Fruit fly (Drosophila melanogaster) whole organism, adult: Measurements from ENCODE around the gene Tbca.

Source experiments
- CG11617 ChIP-seq: fragments of 200-800 bp; sonication (Bioruptor generic); optimal IDR thresholded peaks from 2 replicates; lab custom pipeline; 2017; ENCODE audit warnings: mild to moderate bottlenecking, missing biosample characterization, missing genetic modification reagents, missing genetic modification characterization
- CG12768 ChIP-seq: fragments of 200-800 bp; sonication (Bioruptor generic); optimal IDR thresholded peaks from 2 replicates; lab custom pipeline; 2017; ENCODE audit warnings: missing biosample characterization, missing genetic modification characterization, mild to moderate bottlenecking, moderate library complexity, missing genetic modification reagents
- CG14711 ChIP-seq: fragments of 200-800 bp; sonication (Bioruptor generic); optimal IDR thresholded peaks from 2 replicates; lab custom pipeline; 2018; ENCODE audit warnings: missing biosample characterization, mild to moderate bottlenecking, missing genetic modification characterization, moderate library complexity
- CG1620 ChIP-seq: fragments of 200-800 bp; sonication (Bioruptor generic); optimal IDR thresholded peaks from 2 replicates; lab custom pipeline; 2016; ENCODE audit warnings: missing biosample characterization, missing genetic modification characterization
- CG33017 ChIP-seq: fragments of 200-800 bp; sonication (Bioruptor generic); optimal IDR thresholded peaks from 2 replicates; lab custom pipeline; 2018; ENCODE audit warnings: missing biosample characterization, mild to moderate bottlenecking, missing genetic modification characterization, moderate library complexity
- CG5204 ChIP-seq: fragments of 200-800 bp; sonication (Bioruptor generic); optimal IDR thresholded peaks from 2 replicates; lab custom pipeline; 2016; ENCODE audit warnings: missing biosample characterization, missing genetic modification characterization
- CG7045 ChIP-seq: fragments of 200-800 bp; sonication (Bioruptor generic); optimal IDR thresholded peaks from 2 replicates; lab custom pipeline; 2017; ENCODE audit warnings: missing biosample characterization, mild to moderate bottlenecking, missing genetic modification characterization
- CG7101 ChIP-seq: fragments of 200-800 bp; sonication (Bioruptor generic); optimal IDR thresholded peaks from 2 replicates; lab custom pipeline; 2018; ENCODE audit warnings: missing biosample characterization, mild to moderate bottlenecking, missing genetic modification characterization, moderate library complexity
- Clk ChIP-seq: fragments of 200-800 bp; sonication (Bioruptor generic); optimal IDR thresholded peaks from 2 replicates; lab custom pipeline; 2017; ENCODE audit warnings: missing biosample characterization, missing genetic modification characterization
- Crg-1 ChIP-seq: fragments of 200-800 bp; sonication (Bioruptor generic); optimal IDR thresholded peaks from 2 replicates; lab custom pipeline; 2016; ENCODE audit warnings: missing biosample characterization, missing genetic modification characterization
- Hr96 ChIP-seq: fragments of 200-800 bp; sonication (Bioruptor generic); optimal IDR thresholded peaks from 2 replicates; lab custom pipeline; 2016; ENCODE audit warnings: missing biosample characterization, missing genetic modification characterization
- Mnt ChIP-seq: fragments of 200-800 bp; sonication (Bioruptor generic); optimal IDR thresholded peaks from 2 replicates; lab custom pipeline; 2016; ENCODE audit warnings: missing biosample characterization, mild to moderate bottlenecking, missing genetic modification characterization
- bab1 ChIP-seq: fragments of 200-800 bp; sonication (Bioruptor generic); optimal IDR thresholded peaks from 3 replicates; lab custom pipeline; 2019; ENCODE audit warnings: missing biosample characterization, mild to moderate bottlenecking, missing genetic modification characterization, moderate library complexity
- cic ChIP-seq: fragments of 200-800 bp; sonication (Bioruptor generic); optimal IDR thresholded peaks from 2 replicates; lab custom pipeline; 2017; ENCODE audit warnings: missing biosample characterization, mild to moderate bottlenecking, missing genetic modification characterization, moderate library complexity
- cnc ChIP-seq, 2 experiments: fragments of >200 bp; optimal IDR thresholded peaks; 2 replicates each; lab custom pipeline; 2017
- kay ChIP-seq: fragments of 200-800 bp; sonication (Bioruptor generic); peaks from one replicate; lab custom pipeline; 2016; ENCODE audit warnings: missing biosample characterization, missing genetic modification characterization, borderline replicate concordance
- ovo ChIP-seq: fragments of 200-800 bp; sonication (Bioruptor generic); optimal IDR thresholded peaks from 2 replicates; lab custom pipeline; 2016; ENCODE audit warnings: missing biosample characterization, missing genetic modification characterization
- pad ChIP-seq: fragments of 200-800 bp; sonication (Bioruptor generic); optimal IDR thresholded peaks from 3 replicates; lab custom pipeline; 2017; ENCODE audit warnings: missing biosample characterization, missing genetic modification characterization, mild to moderate bottlenecking, moderate library complexity, missing genetic modification reagents
- tj ChIP-seq: fragments of 200-800 bp; sonication (Bioruptor generic); optimal IDR thresholded peaks from 3 replicates; lab custom pipeline; 2017; ENCODE audit warnings: missing biosample characterization, mild to moderate bottlenecking, missing genetic modification characterization, moderate library complexity
- toe ChIP-seq: fragments of 200-800 bp; sonication (Bioruptor generic); optimal IDR thresholded peaks from 2 replicates; lab custom pipeline; 2016; ENCODE audit warnings: missing biosample characterization, missing genetic modification characterization

The Tbca gene

DNA sequence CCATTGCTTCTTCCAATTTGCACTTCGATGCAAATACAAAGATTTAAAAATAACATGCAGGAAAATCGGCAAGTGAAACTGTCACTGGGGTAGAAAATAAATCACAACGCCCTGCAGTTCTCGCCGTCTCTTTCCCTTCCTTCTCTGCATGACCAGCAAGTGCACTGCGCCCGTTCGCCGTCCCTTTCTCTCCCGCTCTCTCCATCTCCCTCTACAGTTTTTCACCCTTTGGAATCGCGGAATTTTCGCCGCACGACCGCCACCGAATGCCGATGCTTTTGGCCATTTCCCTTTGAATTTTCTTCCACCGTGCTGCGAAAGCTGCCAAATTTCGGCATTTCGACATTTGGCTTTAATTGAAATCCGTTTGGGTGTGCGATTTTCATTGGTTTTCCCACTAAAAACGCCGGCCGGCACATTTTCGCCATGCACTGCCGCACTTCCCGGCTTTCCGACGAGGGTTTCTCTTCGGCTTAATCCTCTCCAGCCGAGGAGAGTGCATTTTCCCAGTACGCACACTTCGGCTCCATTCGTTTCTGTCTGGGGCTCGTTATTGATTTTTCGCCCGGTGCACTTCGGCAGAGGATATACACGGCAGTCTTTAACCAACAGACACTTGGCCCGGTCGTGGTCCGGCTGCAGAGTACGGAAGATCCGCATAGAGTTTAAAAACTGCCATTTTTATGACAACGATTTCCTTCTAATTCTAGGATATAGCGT is 4.1 kb upstream of the Tbca start:
- TF ChIP-seq CG5204 (no peak), Mnt (GFP tag; lab: Kevin White, UChicago) (peak; percentile 18)

DNA sequence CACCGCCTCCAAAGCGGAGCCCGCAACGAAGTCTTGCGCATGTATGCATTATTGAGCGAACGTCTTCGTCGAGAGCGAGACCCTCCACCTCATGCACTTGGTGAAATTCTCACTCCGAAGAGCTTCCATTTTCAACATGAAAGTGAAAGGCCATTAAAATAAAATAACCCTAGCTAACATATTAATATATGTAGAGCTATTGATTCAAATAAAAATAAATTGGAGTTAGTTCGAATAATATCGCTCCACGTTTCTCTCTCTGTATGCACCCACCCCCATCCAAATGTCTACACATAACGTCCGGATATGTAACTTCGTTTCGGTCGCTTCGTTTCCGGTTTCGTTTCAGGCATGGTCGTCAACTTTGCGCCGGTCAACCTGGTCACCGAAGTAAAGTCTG is 2.0 kb upstream of the Tbca start:
- TF ChIP-seq CG1620 (GFP tag; lab: Kevin White, UChicago) (no peak), Mnt (GFP tag; lab: Kevin White, UChicago) (no peak), CG12768 (GFP tag; lab: Kevin White, UChicago) (no peak), toe (GFP tag; lab: Kevin White, UChicago) (no peak), pad (GFP tag; lab: Kevin White, UChicago) (no peak), CG33017 (tag; lab: Kevin White, UChicago) (peak; percentile 5)

DNA sequence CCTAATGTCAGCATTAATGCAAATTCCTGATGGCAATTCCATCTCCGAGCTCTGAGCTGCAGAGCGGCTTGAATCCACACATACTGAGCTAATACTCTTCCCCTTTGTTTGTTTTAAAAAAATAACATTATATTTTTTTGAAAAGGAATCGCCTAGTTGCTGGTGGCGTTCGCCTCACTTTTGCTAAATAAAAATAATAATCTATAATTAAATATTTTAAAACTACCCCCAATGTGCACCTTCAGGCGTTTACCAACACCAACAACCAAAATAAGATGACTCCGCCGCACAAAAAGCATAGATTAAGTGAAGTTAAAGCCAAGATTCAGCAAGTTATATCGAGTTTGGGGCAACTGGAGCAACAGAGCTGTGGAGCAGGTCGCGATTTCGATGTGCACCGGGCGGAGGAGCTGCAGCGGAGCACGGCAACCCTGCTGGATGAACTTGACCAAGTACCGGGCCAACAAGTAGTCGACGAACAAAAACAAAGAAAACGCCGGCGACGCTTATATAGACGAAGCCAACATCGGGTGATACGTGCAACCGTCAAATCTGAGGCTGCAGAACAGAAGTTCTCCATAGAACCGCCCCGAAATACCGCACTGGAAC is 858 bp downstream of the Tbca start, which contains the start of gene CG1896:
Gene CG1896 (plus strand): TSS at position 239 of the 609 bp plus-strand sequence.
- TF ChIP-seq CG11617 (GFP tag; lab: Kevin White, UChicago) (peak; percentile 30), CG7101 (tag; lab: Kevin White, UChicago) (peak; percentile 60), cnc (optimal IDR thresholded peaks at IDR 0.05; lab: Kevin White, UChicago) (no peak), CG12768 (GFP tag; lab: Kevin White, UChicago) (peak; percentile 61), Hr96 (no peak), tj (no peak), pad (GFP tag; lab: Kevin White, UChicago) (no peak), CG5204 (no peak), bab1 (GFP tag; lab: Kevin White, UChicago) (peak; percentile 49), ovo (GFP tag; lab: Kevin White, UChicago) (no peak), CG7045 (GFP tag; lab: Kevin White, UChicago) (peak; percentile 19), kay (GFP tag; lab: Kevin White, UChicago) (no peak), CG33017 (tag; lab: Kevin White, UChicago) (peak; percentile 22), toe (GFP tag; lab: Kevin White, UChicago) (peak; percentile 51), Mnt (GFP tag; lab: Kevin White, UChicago) (peak; percentile 41), Clk (GFP tag; lab: Kevin White, UChicago) (no peak), Crg-1 (GFP tag; lab: Kevin White, UChicago) (peak; percentile 9), cic (GFP tag; lab: Kevin White, UChicago) (no peak), CG14711 (tag; lab: Kevin White, UChicago) (peak; percentile 84), CG1620 (GFP tag; lab: Kevin White, UChicago) (peak; percentile 26)

DNA sequence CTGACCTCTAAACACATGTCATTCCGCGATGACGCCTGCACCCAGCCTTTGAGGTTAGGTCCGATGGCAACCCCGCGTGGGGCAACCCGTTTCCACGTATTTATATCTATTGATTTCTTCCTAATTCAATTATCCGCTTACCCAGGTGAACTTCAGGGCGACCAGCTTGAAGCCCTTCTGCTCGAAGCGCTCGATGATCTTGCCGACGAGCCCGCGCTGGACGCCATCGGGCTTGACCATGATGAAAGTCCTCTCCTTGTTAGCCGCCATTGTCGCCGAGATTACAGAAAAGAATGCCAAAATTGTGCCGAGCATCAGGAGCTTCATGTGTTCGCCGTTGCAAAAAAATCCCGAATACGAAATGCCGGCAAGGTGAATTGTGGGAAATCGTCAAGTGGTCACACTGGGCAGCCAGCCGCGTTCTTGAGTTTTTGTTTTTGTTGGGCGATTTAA is 2.4 kb downstream of the Tbca start, which contains the start of gene awd:
Gene awd (minus strand): TSS at position 449 of the 453 bp plus-strand sequence.
- TF ChIP-seq pad (GFP tag; lab: Kevin White, UChicago), result peak; percentile 5
- TF ChIP-seq CG12768 (GFP tag; lab: Kevin White, UChicago), result peak; percentile 27
- no peak for TF ChIP-seq kay (GFP tag; lab: Kevin White, UChicago)
- peak; percentile 30 for TF ChIP-seq Clk (GFP tag; lab: Kevin White, UChicago)
- peak; percentile 95 for TF ChIP-seq Mnt (GFP tag; lab: Kevin White, UChicago)
- TF ChIP-seq bab1 (GFP tag; lab: Kevin White, UChicago), result peak; percentile 54
- TF ChIP-seq CG1620 (GFP tag; lab: Kevin White, UChicago), result no peak
- peak; percentile 47 for TF ChIP-seq CG33017 (tag; lab: Kevin White, UChicago)
- peak; percentile 65 for TF ChIP-seq Crg-1 (GFP tag; lab: Kevin White, UChicago)
- no peak for TF ChIP-seq toe (GFP tag; lab: Kevin White, UChicago)
- TF ChIP-seq cic (GFP tag; lab: Kevin White, UChicago), result peak; percentile 54
- TF ChIP-seq tj, result peak; percentile 45
- TF ChIP-seq ovo (GFP tag; lab: Kevin White, UChicago), result peak; percentile 23
- no peak for TF ChIP-seq cnc (optimal IDR thresholded peaks at IDR 0.05; lab: Kevin White, UChicago)
- peak; percentile 56 for TF ChIP-seq CG7101 (tag; lab: Kevin White, UChicago)
- peak; percentile 58 for TF ChIP-seq CG14711 (tag; lab: Kevin White, UChicago)
- no peak for TF ChIP-seq CG7045 (GFP tag; lab: Kevin White, UChicago)
- peak; percentile 43 for TF ChIP-seq CG11617 (GFP tag; lab: Kevin White, UChicago)
- TF ChIP-seq CG5204, result no peak
- peak; percentile 61 for TF ChIP-seq Hr96

DNA sequence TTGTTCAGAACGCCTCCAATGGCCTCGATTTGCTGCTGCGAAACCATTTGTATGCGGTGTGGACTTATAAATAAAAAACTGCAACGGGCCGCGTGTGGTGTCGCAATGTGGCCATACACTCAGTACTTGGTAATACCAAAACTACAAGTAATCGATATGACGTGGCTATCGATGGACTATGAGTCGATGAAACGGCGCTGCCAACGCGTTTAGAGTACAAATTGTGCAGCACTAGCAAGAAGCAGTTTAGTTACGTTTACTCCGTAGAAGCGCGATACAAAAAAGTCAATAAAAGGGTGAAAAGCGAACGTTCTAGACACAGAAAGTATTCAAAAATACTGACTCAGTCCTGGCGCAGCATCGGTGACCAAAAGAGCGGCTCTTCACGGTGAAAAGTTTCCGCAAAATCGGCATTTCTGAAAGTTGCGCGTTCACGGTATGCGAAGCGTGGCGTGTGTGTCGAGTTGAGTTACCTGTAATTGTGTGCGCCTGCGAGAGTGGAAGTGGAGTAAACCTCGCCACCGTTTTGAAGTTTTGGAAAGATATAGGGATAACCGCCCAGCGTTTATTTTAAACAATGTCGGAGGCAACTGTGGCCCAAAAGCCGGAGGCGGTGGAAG is 4.2 kb downstream of the Tbca start, which contains the start of the genes nero and CG1910:
Gene nero (minus strand): TSS at position 130 of the 620 bp plus-strand sequence.
Gene CG1910 (plus strand): TSS at position 215 of the 620 bp plus-strand sequence.
- peak; percentile 42 for TF ChIP-seq bab1 (GFP tag; lab: Kevin White, UChicago)
- no peak for TF ChIP-seq pad (GFP tag; lab: Kevin White, UChicago)
- TF ChIP-seq Mnt (GFP tag; lab: Kevin White, UChicago), result peak; percentile 96
- peak; percentile 0 for TF ChIP-seq toe (GFP tag; lab: Kevin White, UChicago)
- TF ChIP-seq CG1620 (GFP tag; lab: Kevin White, UChicago), result peak; percentile 18
- TF ChIP-seq Crg-1 (GFP tag; lab: Kevin White, UChicago), result peak; percentile 18
- TF ChIP-seq CG5204, result no peak
- TF ChIP-seq CG11617 (GFP tag; lab: Kevin White, UChicago), result no peak
- TF ChIP-seq CG7101 (tag; lab: Kevin White, UChicago), result peak; percentile 54
- peak; percentile 85 for TF ChIP-seq tj
